Fruit fly (Drosophila melanogaster) whole organism, embryonic: Measurements from ENCODE around the gene zld.
A peak's percentile ranks its signal among the peaks of the same experiment; 100 is the strongest.

Experiments used
- Abd-B ChIP-seq: fragments of 200-800 bp; sonication (Bioruptor generic); optimal IDR thresholded peaks from 2 replicates; lab custom pipeline; 2018; ENCODE audit warnings: missing biosample characterization, mild to moderate bottlenecking, missing genetic modification characterization, moderate library complexity
- CG11456 ChIP-seq: fragments of 200-800 bp; sonication (Bioruptor generic); IDR thresholded peaks from 3 replicates; pipeline ENCODE4 v1.3.6; 2022; ENCODE audit warnings: missing biosample characterization, missing genetic modification characterization
- CG13424 ChIP-seq: fragments of 200-800 bp; sonication (Bioruptor generic); optimal IDR thresholded peaks from 2 replicates; lab custom pipeline; 2019; ENCODE audit warnings: missing biosample characterization, mild to moderate bottlenecking, missing genetic modification characterization, moderate library complexity
- CG15269 ChIP-seq: fragments of 200-800 bp; sonication (Bioruptor generic); optimal IDR thresholded peaks from 2 replicates; lab custom pipeline; 2018; ENCODE audit warnings: missing biosample characterization, mild to moderate bottlenecking, missing genetic modification characterization, moderate library complexity
- CG1529 ChIP-seq: fragments of 200-800 bp; sonication (Bioruptor generic); optimal IDR thresholded peaks from 3 replicates; lab custom pipeline; 2018; ENCODE audit warnings: missing biosample characterization, missing genetic modification characterization
- CG15601 ChIP-seq: fragments of 200-800 bp; sonication (Bioruptor generic); optimal IDR thresholded peaks from 3 replicates; lab custom pipeline; 2019; ENCODE audit warnings: missing biosample characterization, mild to moderate bottlenecking, missing genetic modification characterization, moderate library complexity
- CG17385 ChIP-seq: fragments of 200-800 bp; sonication (Bioruptor generic); optimal IDR thresholded peaks from 3 replicates; lab custom pipeline; 2018; ENCODE audit warnings: missing biosample characterization, mild to moderate bottlenecking, missing genetic modification characterization
- CG2678 ChIP-seq: fragments of 200-800 bp; sonication (Bioruptor generic); optimal IDR thresholded peaks from 3 replicates; lab custom pipeline; 2019; ENCODE audit warnings: missing biosample characterization, mild to moderate bottlenecking, missing genetic modification characterization, moderate library complexity
- CG3281 ChIP-seq: fragments of 200-800 bp; sonication (Bioruptor generic); optimal IDR thresholded peaks from 3 replicates; lab custom pipeline; 2017; ENCODE audit warnings: missing biosample characterization, mild to moderate bottlenecking, missing genetic modification characterization
- CG34376 ChIP-seq: fragments of 200-800 bp; sonication (Bioruptor generic); optimal IDR thresholded peaks from 2 replicates; lab custom pipeline; 2018; ENCODE audit warnings: missing biosample characterization, mild to moderate bottlenecking, missing genetic modification characterization
- CG4360 ChIP-seq: fragments of 200-800 bp; sonication (Bioruptor generic); IDR thresholded peaks from 2 replicates; pipeline ENCODE4 v1.3.6; 2022; ENCODE audit warnings: missing biosample characterization, missing genetic modification characterization
- CG4424 ChIP-seq: fragments of 200-800 bp; sonication (Bioruptor generic); optimal IDR thresholded peaks from 3 replicates; lab custom pipeline; 2016; ENCODE audit warnings: missing biosample characterization, missing genetic modification characterization
- CG7745 ChIP-seq: fragments of 200-800 bp; sonication (Bioruptor generic); optimal IDR thresholded peaks from 2 replicates; lab custom pipeline; 2018; ENCODE audit warnings: missing biosample characterization, mild to moderate bottlenecking, missing genetic modification characterization, moderate library complexity
- CG8924 ChIP-seq: fragments of 200-800 bp; optimal IDR thresholded peaks from 3 replicates; lab custom pipeline; 2019; ENCODE audit warnings: missing biosample characterization, mild to moderate bottlenecking, missing genetic modification characterization, moderate library complexity
- CHES-1-like ChIP-seq: fragments of 200-800 bp; sonication (Bioruptor generic); optimal IDR thresholded peaks from 2 replicates; lab custom pipeline; 2016; ENCODE audit warnings: missing biosample characterization, missing genetic modification characterization
- CoRest ChIP-seq: fragments of 200-800 bp; sonication (Bioruptor generic); optimal IDR thresholded peaks from 3 replicates; lab custom pipeline; 2018; ENCODE audit warnings: missing biosample characterization, mild to moderate bottlenecking, missing genetic modification characterization, moderate library complexity
- Doc2 ChIP-seq: fragments of 200-800 bp; sonication (Bioruptor generic); IDR thresholded peaks from 2 replicates; pipeline ENCODE4 v1.3.6; 2022; ENCODE audit warnings: missing biosample characterization, missing genetic modification characterization
- Ets97D ChIP-seq: fragments of 200-800 bp; sonication (Bioruptor generic); optimal IDR thresholded peaks from 3 replicates; lab custom pipeline; 2016; ENCODE audit warnings: missing biosample characterization, missing genetic modification characterization
- Fer1 ChIP-seq: fragments of 200-800 bp; sonication (Bioruptor generic); optimal IDR thresholded peaks from 2 replicates; lab custom pipeline; 2017; ENCODE audit warnings: missing biosample characterization, mild to moderate bottlenecking, missing genetic modification characterization
- Hand ChIP-seq: fragments of 200-800 bp; sonication (Bioruptor generic); optimal IDR thresholded peaks from 2 replicates; lab custom pipeline; 2017; ENCODE audit warnings: mild to moderate bottlenecking, missing biosample characterization, missing genetic modification reagents, missing genetic modification characterization
- Hmr ChIP-seq: fragments of 200-800 bp; sonication (Bioruptor generic); optimal IDR thresholded peaks from 3 replicates; lab custom pipeline; 2017; ENCODE audit warnings: mild to moderate bottlenecking, missing biosample characterization, missing genetic modification reagents, missing genetic modification characterization
- Hr51 ChIP-seq, 2 experiments: fragments of 200-800 bp; sonication (Bioruptor generic); optimal IDR thresholded peaks; 2 replicates in 1 of 2; 3 replicates in 1 of 2; lab custom pipeline; 2016 to 2018; ENCODE audit warnings: missing biosample characterization in 2 of 2, missing genetic modification characterization in 2 of 2, mild to moderate bottlenecking in 1 of 2, moderate library complexity in 1 of 2
- Med ChIP-seq: fragments of 200-800 bp; sonication (Bioruptor generic); peaks from one replicate; lab custom pipeline; 2016; ENCODE audit warnings: missing biosample characterization, missing genetic modification characterization, mild to moderate bottlenecking, inconsistent platforms, moderate library complexity
- Meics ChIP-seq: fragments of 200-800 bp; sonication (Bioruptor generic); optimal IDR thresholded peaks from 2 replicates; lab custom pipeline; 2017; ENCODE audit warnings: missing biosample characterization, mild to moderate bottlenecking, missing genetic modification characterization
- Mes4 ChIP-seq: fragments of 200-800 bp; sonication (Bioruptor generic); optimal IDR thresholded peaks from 2 replicates; lab custom pipeline; 2016; ENCODE audit warnings: missing biosample characterization, missing genetic modification characterization
- Sin3A ChIP-seq: fragments of >200 bp; optimal IDR thresholded peaks from 2 replicates; lab custom pipeline; 2018
- Six4 ChIP-seq: fragments of 200-800 bp; sonication (Bioruptor generic); optimal IDR thresholded peaks from 2 replicates; lab custom pipeline; 2016; ENCODE audit warnings: missing biosample characterization, missing genetic modification characterization
- bsh ChIP-seq, 2 experiments: fragments of 200-800 bp; sonication (Bioruptor generic); optimal IDR thresholded peaks; 2 replicates each; lab custom pipeline; 2017 to 2018; ENCODE audit warnings: mild to moderate bottlenecking in 2 of 2, missing biosample characterization in 2 of 2, missing genetic modification characterization in 2 of 2, moderate library complexity in 1 of 2
- crp ChIP-seq, 2 experiments: fragments of 200-800 bp; sonication (Bioruptor generic); optimal IDR thresholded peaks; 2 replicates in 1 of 2; 3 replicates in 1 of 2; lab custom pipeline; 2017; ENCODE audit warnings: missing biosample characterization in 2 of 2, missing genetic modification characterization in 2 of 2, mild to moderate bottlenecking in 1 of 2, moderate library complexity in 1 of 2
- dmrt99B ChIP-seq: fragments of 200-800 bp; sonication (Bioruptor generic); optimal IDR thresholded peaks from 2 replicates; lab custom pipeline; 2018; ENCODE audit warnings: missing biosample characterization, mild to moderate bottlenecking, missing genetic modification characterization, moderate library complexity
- exex ChIP-seq: fragments of 200-800 bp; sonication (Bioruptor generic); optimal IDR thresholded peaks from 4 replicates; lab custom pipeline; 2018; ENCODE audit warnings: missing biosample characterization, mild to moderate bottlenecking, missing genetic modification characterization, moderate library complexity
- fd96Cb ChIP-seq: fragments of 200-800 bp; sonication (Bioruptor generic); optimal IDR thresholded peaks from 2 replicates; lab custom pipeline; 2018; ENCODE audit warnings: missing biosample characterization, mild to moderate bottlenecking, missing genetic modification characterization, moderate library complexity
- ken ChIP-seq: fragments of 200-800 bp; sonication (Bioruptor generic); IDR thresholded peaks from 3 replicates; pipeline ENCODE4 v1.3.6; 2022; ENCODE audit warnings: missing biosample characterization, missing genetic modification characterization
- lmd ChIP-seq: fragments of 200-800 bp; sonication (Bioruptor generic); IDR thresholded peaks from 2 replicates; pipeline ENCODE4 v1.3.6; 2022; ENCODE audit warnings: missing biosample characterization, missing genetic modification characterization
- mam ChIP-seq: fragments of 200-800 bp; sonication (Bioruptor generic); optimal IDR thresholded peaks from 3 replicates; lab custom pipeline; 2016; ENCODE audit warnings: missing biosample characterization, missing genetic modification characterization
- phol ChIP-seq: fragments of 200-800 bp; sonication (Bioruptor generic); optimal IDR thresholded peaks from 3 replicates; lab custom pipeline; 2018; ENCODE audit warnings: missing biosample characterization, mild to moderate bottlenecking, missing genetic modification characterization, moderate library complexity
- pzg ChIP-seq: fragments of 200-800 bp; sonication (Bioruptor generic); optimal IDR thresholded peaks from 3 replicates; lab custom pipeline; 2018; ENCODE audit warnings: missing biosample characterization, mild to moderate bottlenecking, missing genetic modification characterization, moderate library complexity
- ro ChIP-seq: fragments of 200-800 bp; sonication (Bioruptor generic); IDR thresholded peaks from 2 replicates; pipeline ENCODE4 v1.3.6; 2022; ENCODE audit warnings: missing biosample characterization, missing genetic modification characterization
- row ChIP-seq: fragments of 200-800 bp; sonication (Bioruptor generic); IDR thresholded peaks from 3 replicates; pipeline ENCODE4 v1.3.6; 2022; ENCODE audit warnings: missing biosample characterization, missing genetic modification characterization
- sens ChIP-seq: fragments of 200-800 bp; sonication (Bioruptor generic); peaks from one replicate; lab custom pipeline; 2016; ENCODE audit warnings: missing biosample characterization, missing genetic modification characterization
- slbo ChIP-seq: fragments of 200-800 bp; sonication (Bioruptor generic); IDR thresholded peaks from 2 replicates; pipeline ENCODE4 v1.3.6; 2022; ENCODE audit warnings: missing biosample characterization, missing genetic modification characterization
- trh ChIP-seq: fragments of 200-800 bp; sonication (Bioruptor generic); optimal IDR thresholded peaks from 2 replicates; lab custom pipeline; 2016; ENCODE audit warnings: missing biosample characterization, missing genetic modification characterization
- zf30C ChIP-seq: fragments of 200-800 bp; sonication (Bioruptor generic); optimal IDR thresholded peaks from 3 replicates; lab custom pipeline; 2018; ENCODE audit warnings: missing biosample characterization, mild to moderate bottlenecking, missing genetic modification characterization

Gene zld

DNA sequence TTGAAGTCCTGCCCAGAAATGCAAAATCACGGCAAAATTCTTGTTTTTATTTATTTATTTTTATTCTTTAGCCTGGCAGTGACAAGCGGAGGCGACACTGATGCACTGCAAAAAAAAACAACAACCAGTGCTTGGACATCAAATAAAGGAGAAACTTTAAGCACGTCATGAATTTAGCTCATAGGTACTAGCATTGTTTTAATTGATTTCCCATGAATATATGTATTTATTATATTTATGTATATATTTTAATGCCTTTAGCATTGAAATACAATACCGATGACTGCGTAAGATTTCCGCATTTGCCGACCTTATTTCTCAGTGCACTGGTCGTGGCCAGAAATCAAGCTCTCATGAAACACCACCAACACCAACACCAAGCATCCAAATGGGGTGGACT, 35.3 kb upstream of the zld start (continued):
- TF ChIP-seq CG1529 (GFP tag; lab: Kevin White, UChicago) (no peak), sens (GFP tag; lab: Kevin White, UChicago) (peak; percentile 21), CG15601 (tag; lab: Kevin White, UChicago) (no peak), crp (GFP tag; optimal IDR thresholded peaks at IDR 0.05; lab: Kevin White, UChicago) (no peak), CoRest (tag; lab: Kevin White, UChicago) (peak; percentile 24), CG17385 (GFP tag; lab: Kevin White, UChicago) (peak; percentile 11), Hand (GFP tag; lab: Kevin White, UChicago) (peak; percentile 29), exex (tag; lab: Kevin White, UChicago) (no peak), phol (peak; percentile 32), ken (GFP tag; lab: Robert Waterston, UW) (peak; percentile 43; the same call in 1 of the 3 replicates), CHES-1-like (GFP tag; lab: Kevin White, UChicago) (no peak), Abd-B (GFP tag; lab: Kevin White, UChicago) (no peak), fd96Cb (tag; lab: Kevin White, UChicago) (peak; percentile 10), CG34376 (GFP tag; lab: Kevin White, UChicago) (no peak), Hr51 (GFP tag; optimal IDR thresholded peaks at IDR 0.05; lab: Kevin White, UChicago) (peak in 1 of 2 experiments; percentile 52), Med (GFP tag; lab: Kevin White, UChicago) (peak; percentile 54), zf30C (GFP tag; lab: Kevin White, UChicago) (peak; percentile 31), row (GFP tag; lab: Robert Waterston, UW) (peak; percentile 35; the same call in 2 of the 3 replicates), ro (GFP tag; lab: Robert Waterston, UW) (no peak), CG4424 (GFP tag; lab: Kevin White, UChicago) (no peak), trh (no peak), slbo (GFP tag; lab: Robert Waterston, UW) (0 out of 2 replicates have a peak, but pooled peaks have one; percentile 18), CG13424 (tag; lab: Kevin White, UChicago) (peak; percentile 16), CG4360 (GFP tag; lab: Robert Waterston, UW) (no peak), Ets97D (GFP tag; lab: Kevin White, UChicago) (no peak), CG7745 (tag; lab: Kevin White, UChicago) (no peak), Hmr (GFP tag; lab: Kevin White, UChicago) (peak; percentile 47), CG3281 (GFP tag; lab: Kevin White, UChicago) (peak; percentile 15), pzg (GFP tag; lab: Kevin White, UChicago) (no peak), Six4 (GFP tag; lab: Kevin White, UChicago) (no peak), CG2678 (tag; lab: Kevin White, UChicago) (peak; percentile 56), lmd (GFP tag; lab: Robert Waterston, UW) (0 out of 2 replicates have a peak, but pooled peaks have one; percentile 20), bsh (GFP tag; optimal IDR thresholded peaks at IDR 0.05; lab: Kevin White, UChicago) (peak in 1 of 2 experiments; percentile 30), Fer1 (GFP tag; lab: Kevin White, UChicago) (peak; percentile 40), Sin3A (no peak), CG11456 (no peak), Doc2 (GFP tag; lab: Robert Waterston, UW) (no peak), dmrt99B (peak; percentile 55), Mes4 (no peak), Meics (GFP tag; lab: Kevin White, UChicago) (peak; percentile 30), mam (no peak), CG8924 (tag; lab: Kevin White, UChicago) (no peak), CG15269 (peak; percentile 20)
